Fruit fly (Drosophila melanogaster) whole organism, prepupa: ENCODE measurements around the gene upSET.

Experiments used
- Blimp-1 ChIP-seq: fragments of 200-800 bp; sonication (Bioruptor generic); optimal IDR thresholded peaks from 3 replicates; lab custom pipeline; 2017; ENCODE audit warnings: missing biosample characterization, missing genetic modification characterization, mild to moderate bottlenecking, moderate library complexity, missing genetic modification reagents
- CG10669 ChIP-seq: fragments of 200-800 bp; sonication (Bioruptor generic); optimal IDR thresholded peaks from 3 replicates; lab custom pipeline; 2018; ENCODE audit warnings: missing biosample characterization, mild to moderate bottlenecking, missing genetic modification characterization, moderate library complexity
- CG16779 ChIP-seq: fragments of 200-800 bp; sonication (Bioruptor generic); optimal IDR thresholded peaks from 3 replicates; lab custom pipeline; 2017; ENCODE audit warnings: missing biosample characterization, mild to moderate bottlenecking, missing genetic modification characterization
- CG32006 ChIP-seq: fragments of 200-800 bp; sonication (Bioruptor generic); optimal IDR thresholded peaks from 3 replicates; lab custom pipeline; 2017; ENCODE audit warnings: missing biosample characterization, mild to moderate bottlenecking, missing genetic modification characterization
- CG7368 ChIP-seq: fragments of 200-800 bp; sonication (Bioruptor generic); optimal IDR thresholded peaks from 3 replicates; lab custom pipeline; 2016; ENCODE audit warnings: missing biosample characterization, missing genetic modification characterization
- CG8319 ChIP-seq: fragments of 200-800 bp; sonication (Bioruptor generic); optimal IDR thresholded peaks from 3 replicates; lab custom pipeline; 2016; ENCODE audit warnings: missing biosample characterization, missing genetic modification characterization
- acj6 ChIP-seq: fragments of 200-800 bp; sonication (Bioruptor generic); optimal IDR thresholded peaks from 3 replicates; lab custom pipeline; 2016; ENCODE audit warnings: missing biosample characterization, missing genetic modification characterization
- cyc ChIP-seq: fragments of 200-800 bp; sonication (Bioruptor generic); optimal IDR thresholded peaks from 3 replicates; lab custom pipeline; 2016; ENCODE audit warnings: missing biosample characterization, missing genetic modification characterization

dm6 chr3L:13996992-13997391 is 4.9 kb upstream of the upSET start, which contains the start of gene CG17361:
- TF ChIP-seq Blimp-1 (GFP tag; lab: Kevin White, UChicago) (no peak), CG10669 (GFP tag; lab: Kevin White, UChicago) (no peak), CG32006 (GFP tag; lab: Kevin White, UChicago) (no peak), CG7368 (GFP tag; lab: Kevin White, UChicago) (no peak), CG8319 (GFP tag; lab: Kevin White, UChicago) (no peak), acj6 (no peak), cyc (no peak), CG16779 (tag; lab: Kevin White, UChicago) (no peak)
